Fruit fly (Drosophila melanogaster) whole organism, prepupa: ENCODE data around the gene Tm1.

Experiments used
- Blimp-1 ChIP-seq: fragments of 200-800 bp; sonication (Bioruptor generic); optimal IDR thresholded peaks from 3 replicates; lab custom pipeline; 2017; ENCODE audit warnings: missing biosample characterization, missing genetic modification characterization, mild to moderate bottlenecking, moderate library complexity, missing genetic modification reagents
- CG10669 ChIP-seq: fragments of 200-800 bp; sonication (Bioruptor generic); optimal IDR thresholded peaks from 3 replicates; lab custom pipeline; 2018; ENCODE audit warnings: missing biosample characterization, mild to moderate bottlenecking, missing genetic modification characterization, moderate library complexity
- CG11294 ChIP-seq: fragments of 200-800 bp; sonication (Bioruptor generic); IDR thresholded peaks from 2 replicates; pipeline ENCODE4 v1.3.6; 2022; ENCODE audit warnings: missing biosample characterization, missing genetic modification characterization
- CG11762 ChIP-seq: fragments of 200-800 bp; sonication (Bioruptor generic); optimal IDR thresholded peaks from 3 replicates; lab custom pipeline; 2016; ENCODE audit warnings: missing biosample characterization, missing genetic modification characterization; ENCODE audit not compliant: insufficient read depth
- CG11902 ChIP-seq: fragments of 200-800 bp; sonication (Bioruptor generic); optimal IDR thresholded peaks from 3 replicates; lab custom pipeline; 2016; ENCODE audit warnings: missing biosample characterization, missing genetic modification characterization
- CG15336 ChIP-seq: fragments of 200-800 bp; sonication (Bioruptor generic); IDR thresholded peaks from 2 replicates; pipeline ENCODE4 v1.3.6; 2022; ENCODE audit warnings: missing biosample characterization, missing genetic modification characterization
- CG1621 ChIP-seq: fragments of 200-800 bp; sonication (Bioruptor generic); optimal IDR thresholded peaks from 3 replicates; lab custom pipeline; 2018; ENCODE audit warnings: missing biosample characterization, mild to moderate bottlenecking, missing genetic modification characterization
- CG16779 ChIP-seq: fragments of 200-800 bp; sonication (Bioruptor generic); optimal IDR thresholded peaks from 3 replicates; lab custom pipeline; 2017; ENCODE audit warnings: missing biosample characterization, mild to moderate bottlenecking, missing genetic modification characterization
- CG31627 ChIP-seq: fragments of 200-800 bp; sonication (Bioruptor generic); optimal IDR thresholded peaks from 3 replicates; lab custom pipeline; 2016; ENCODE audit warnings: missing biosample characterization, missing genetic modification characterization
- CG32006 ChIP-seq: fragments of 200-800 bp; sonication (Bioruptor generic); optimal IDR thresholded peaks from 3 replicates; lab custom pipeline; 2017; ENCODE audit warnings: missing biosample characterization, mild to moderate bottlenecking, missing genetic modification characterization
- CG34406 ChIP-seq: fragments of 200-800 bp; sonication (Bioruptor generic); optimal IDR thresholded peaks from 3 replicates; lab custom pipeline; 2016; ENCODE audit warnings: missing biosample characterization, missing genetic modification characterization
- CG3919 ChIP-seq: fragments of 200-800 bp; sonication (Bioruptor generic); optimal IDR thresholded peaks from 3 replicates; lab custom pipeline; 2016; ENCODE audit warnings: missing biosample characterization, missing genetic modification characterization
- CG4318 ChIP-seq: fragments of 200-800 bp; sonication (Bioruptor generic); optimal IDR thresholded peaks from 3 replicates; lab custom pipeline; 2017; ENCODE audit warnings: missing biosample characterization, mild to moderate bottlenecking, missing genetic modification characterization
- CG6276 ChIP-seq: fragments of 200-800 bp; sonication (Bioruptor generic); optimal IDR thresholded peaks from 2 replicates; lab custom pipeline; 2017; ENCODE audit warnings: missing biosample characterization, mild to moderate bottlenecking, missing genetic modification characterization
- CG6792 ChIP-seq: fragments of 200-800 bp; sonication (Bioruptor generic); optimal IDR thresholded peaks from 3 replicates; lab custom pipeline; 2016; ENCODE audit warnings: missing biosample characterization, missing genetic modification characterization
- CG6808 ChIP-seq: fragments of 200-800 bp; sonication (Bioruptor generic); optimal IDR thresholded peaks from 3 replicates; lab custom pipeline; 2017; ENCODE audit warnings: missing biosample characterization, missing genetic modification characterization, mild to moderate bottlenecking, moderate library complexity, missing genetic modification reagents
- CG7368 ChIP-seq: fragments of 200-800 bp; sonication (Bioruptor generic); optimal IDR thresholded peaks from 3 replicates; lab custom pipeline; 2016; ENCODE audit warnings: missing biosample characterization, missing genetic modification characterization
- CG8119 ChIP-seq: fragments of 200-800 bp; sonication (Bioruptor generic); IDR thresholded peaks from 3 replicates; pipeline ENCODE4 v1.3.6; 2022; ENCODE audit warnings: missing biosample characterization, missing genetic modification characterization
- CG8319 ChIP-seq: fragments of 200-800 bp; sonication (Bioruptor generic); optimal IDR thresholded peaks from 3 replicates; lab custom pipeline; 2016; ENCODE audit warnings: missing biosample characterization, missing genetic modification characterization
- CG8632 ChIP-seq: fragments of 200-800 bp; sonication (Bioruptor generic); optimal IDR thresholded peaks from 3 replicates; lab custom pipeline; 2016; ENCODE audit warnings: missing biosample characterization, missing genetic modification characterization
- CG9139 ChIP-seq: fragments of 200-800 bp; sonication (Bioruptor generic); optimal IDR thresholded peaks from 3 replicates; lab custom pipeline; 2017; ENCODE audit warnings: missing biosample characterization, mild to moderate bottlenecking, missing genetic modification characterization
- Eip93F ChIP-seq: fragments of 200-800 bp; sonication (Bioruptor generic); optimal IDR thresholded peaks from 2 replicates; lab custom pipeline; 2016; ENCODE audit warnings: missing biosample characterization, mild to moderate bottlenecking, missing genetic modification characterization
- Gug ChIP-seq: fragments of 200-800 bp; sonication (Bioruptor generic); IDR thresholded peaks from 2 replicates; pipeline ENCODE4 v1.3.6; 2022; ENCODE audit warnings: missing biosample characterization, missing genetic modification characterization
- Hr38 ChIP-seq: sonication (Bioruptor generic); optimal IDR thresholded peaks from 2 replicates; lab custom pipeline; 2016; ENCODE audit warnings: missing biosample characterization, missing genetic modification characterization
- Hr39 ChIP-seq: fragments of 200-800 bp; sonication (Bioruptor generic); optimal IDR thresholded peaks from 2 replicates; lab custom pipeline; 2016; ENCODE audit warnings: missing biosample characterization, missing genetic modification characterization
- Hr4 ChIP-seq: fragments of 200-800 bp; sonication (Bioruptor generic); optimal IDR thresholded peaks from 3 replicates; lab custom pipeline; 2016; ENCODE audit warnings: missing biosample characterization, missing genetic modification characterization
- Lpt ChIP-seq: fragments of 200-800 bp; sonication (Bioruptor generic); optimal IDR thresholded peaks from 3 replicates; lab custom pipeline; 2016; ENCODE audit warnings: missing biosample characterization, missing genetic modification characterization
- Met ChIP-seq: fragments of 200-800 bp; sonication (Bioruptor generic); optimal IDR thresholded peaks from 3 replicates; lab custom pipeline; 2016; ENCODE audit warnings: missing biosample characterization, missing genetic modification characterization
- Smox ChIP-seq: fragments of 200-800 bp; sonication (Bioruptor generic); optimal IDR thresholded peaks from 3 replicates; lab custom pipeline; 2016; ENCODE audit warnings: missing biosample characterization, missing genetic modification characterization
- Sox102F ChIP-seq: fragments of 200-800 bp; sonication (Bioruptor generic); optimal IDR thresholded peaks from 2 replicates; lab custom pipeline; 2016; ENCODE audit warnings: missing biosample characterization, mild to moderate bottlenecking, missing genetic modification characterization
- Sox14 ChIP-seq: fragments of 200-800 bp; sonication (Bioruptor generic); optimal IDR thresholded peaks from 3 replicates; lab custom pipeline; 2016; ENCODE audit warnings: missing biosample characterization, missing genetic modification characterization
- Sox15 ChIP-seq: fragments of 200-800 bp; sonication (Bioruptor generic); optimal IDR thresholded peaks from 3 replicates; lab custom pipeline; 2016; ENCODE audit warnings: missing biosample characterization, missing genetic modification characterization
- achi ChIP-seq: fragments of 200-800 bp; sonication (Bioruptor generic); optimal IDR thresholded peaks from 3 replicates; lab custom pipeline; 2016; ENCODE audit warnings: missing biosample characterization, missing genetic modification characterization
- acj6 ChIP-seq: fragments of 200-800 bp; sonication (Bioruptor generic); optimal IDR thresholded peaks from 3 replicates; lab custom pipeline; 2016; ENCODE audit warnings: missing biosample characterization, missing genetic modification characterization
- cyc ChIP-seq: fragments of 200-800 bp; sonication (Bioruptor generic); optimal IDR thresholded peaks from 3 replicates; lab custom pipeline; 2016; ENCODE audit warnings: missing biosample characterization, missing genetic modification characterization
- dac ChIP-seq: fragments of 200-800 bp; sonication (Bioruptor generic); optimal IDR thresholded peaks from 2 replicates; lab custom pipeline; 2017; ENCODE audit warnings: missing biosample characterization, mild to moderate bottlenecking, missing genetic modification characterization
- dsx ChIP-seq: fragments of 200-800 bp; optimal IDR thresholded peaks from 3 replicates; lab custom pipeline; 2019; ENCODE audit warnings: missing biosample characterization, mild to moderate bottlenecking, missing genetic modification characterization, moderate library complexity; ENCODE audit not compliant: poor library complexity, severe bottlenecking
- eg ChIP-seq: fragments of 200-800 bp; sonication (Bioruptor generic); IDR thresholded peaks from 3 replicates; pipeline ENCODE4 v1.3.6; 2022; ENCODE audit warnings: missing biosample characterization, missing genetic modification characterization
- esn ChIP-seq: fragments of 200-800 bp; sonication (Bioruptor generic); optimal IDR thresholded peaks from 2 replicates; lab custom pipeline; 2016; ENCODE audit warnings: missing biosample characterization, mild to moderate bottlenecking, missing genetic modification characterization, moderate library complexity
- fd85E ChIP-seq: fragments of 200-800 bp; sonication (Bioruptor generic); optimal IDR thresholded peaks from 3 replicates; lab custom pipeline; 2016; ENCODE audit warnings: missing biosample characterization, missing genetic modification characterization
- fkh ChIP-seq: fragments of 200-800 bp; sonication (Bioruptor generic); optimal IDR thresholded peaks from 3 replicates; lab custom pipeline; 2017; ENCODE audit warnings: missing biosample characterization, mild to moderate bottlenecking, missing genetic modification characterization, moderate library complexity
- lz ChIP-seq: fragments of 200-800 bp; sonication (Bioruptor generic); optimal IDR thresholded peaks from 3 replicates; lab custom pipeline; 2016; ENCODE audit warnings: missing biosample characterization, missing genetic modification characterization
- pdm3 ChIP-seq: fragments of 200-800 bp; sonication (Bioruptor generic); optimal IDR thresholded peaks from 3 replicates; lab custom pipeline; 2016; ENCODE audit warnings: missing biosample characterization, missing genetic modification characterization
- salr ChIP-seq, 2 experiments: fragments of 200-800 bp; sonication (Bioruptor generic); optimal IDR thresholded peaks; 3 replicates each; lab custom pipeline; 2016 to 2018; ENCODE audit warnings: missing biosample characterization in 2 of 2, missing genetic modification characterization in 2 of 2, mild to moderate bottlenecking in 1 of 2
- spab ChIP-seq: fragments of 200-800 bp; sonication (Bioruptor generic); optimal IDR thresholded peaks from 2 replicates; lab custom pipeline; 2017; ENCODE audit warnings: missing biosample characterization, mild to moderate bottlenecking, missing genetic modification characterization, missing genetic modification reagents
- svp ChIP-seq: fragments of 200-800 bp; sonication (Bioruptor generic); peaks from one replicate; lab custom pipeline; 2016; ENCODE audit warnings: missing biosample characterization, missing genetic modification characterization
- topi ChIP-seq: fragments of 200-800 bp; sonication (Bioruptor generic); optimal IDR thresholded peaks from 3 replicates; lab custom pipeline; 2016; ENCODE audit warnings: missing biosample characterization, missing genetic modification characterization
- vri ChIP-seq: fragments of 200-800 bp; sonication (Bioruptor generic); optimal IDR thresholded peaks from 3 replicates; lab custom pipeline; 2016; ENCODE audit warnings: missing biosample characterization, mild to moderate bottlenecking, missing genetic modification characterization

Tm1 gene

dm6 chr3R:15290642-15291118 lies 12.7 kb downstream of the Tm1 start, which contains the start of gene CG45218 (continued):
- TF ChIP-seq CG6276 (no peak), esn (GFP tag; lab: Kevin White, UChicago) (no peak), salr (GFP tag; optimal IDR thresholded peaks at IDR 0.05; lab: Kevin White, UChicago) (peak in 1 of 2 experiments; percentile 0), Hr39 (no peak), CG4318 (GFP tag; lab: Kevin White, UChicago) (no peak), Hr38 (GFP tag; lab: Kevin White, UChicago) (no peak), CG9139 (GFP tag; lab: Kevin White, UChicago) (peak; percentile 7), vri (GFP tag; lab: Kevin White, UChicago) (peak; percentile 51), Smox (no peak), topi (GFP tag; lab: Kevin White, UChicago) (no peak), dsx (GFP tag; lab: Kevin White, UChicago) (peak; percentile 63), CG1621 (peak; percentile 14), CG31627 (GFP tag; lab: Kevin White, UChicago) (no peak), eg (no peak), CG32006 (GFP tag; lab: Kevin White, UChicago) (no peak), achi (GFP tag; lab: Kevin White, UChicago) (no peak)

dm6 chr3R:15291551-15292223 lies 13.7 kb downstream of the Tm1 start:
- TF ChIP-seq CG15336 (GFP tag; lab: Robert Waterston, UW) (no peak), CG9139 (GFP tag; lab: Kevin White, UChicago) (peak; percentile 33), Gug (no peak), cyc (GFP tag; lab: Kevin White, UChicago) (no peak), Hr39 (no peak), Hr38 (GFP tag; lab: Kevin White, UChicago) (no peak), CG7368 (GFP tag; lab: Kevin White, UChicago) (no peak), Sox102F (GFP tag; lab: Kevin White, UChicago) (no peak), Lpt (GFP tag; lab: Kevin White, UChicago) (no peak), CG6808 (no peak), eg (no peak), spab (GFP tag; lab: Kevin White, UChicago) (no peak), CG11902 (GFP tag; lab: Kevin White, UChicago) (no peak), Smox (no peak), CG6792 (GFP tag; lab: Kevin White, UChicago) (no peak), fkh (GFP tag; lab: Kevin White, UChicago) (no peak), CG11294 (GFP tag; lab: Robert Waterston, UW) (no peak), CG3919 (GFP tag; lab: Kevin White, UChicago) (peak; percentile 11), lz (no peak), fd85E (GFP tag; lab: Kevin White, UChicago) (no peak), CG8319 (GFP tag; lab: Kevin White, UChicago) (no peak), pdm3 (GFP tag; lab: Kevin White, UChicago) (no peak), CG8119 (GFP tag; lab: Robert Waterston, UW) (no peak), Eip93F (GFP tag; lab: Kevin White, UChicago) (no peak), dac (GFP tag; lab: Kevin White, UChicago) (no peak), Sox14 (GFP tag; lab: Kevin White, UChicago) (peak; percentile 9), acj6 (GFP tag; lab: Kevin White, UChicago) (no peak), svp (GFP tag; lab: Kevin White, UChicago) (peak; percentile 69), topi (GFP tag; lab: Kevin White, UChicago) (no peak), Sox15 (GFP tag; lab: Kevin White, UChicago) (no peak), CG10669 (GFP tag; lab: Kevin White, UChicago) (no peak), CG32006 (GFP tag; lab: Kevin White, UChicago) (peak; percentile 8), Met (GFP tag; lab: Kevin White, UChicago) (no peak), achi (GFP tag; lab: Kevin White, UChicago) (no peak), CG34406 (GFP tag; lab: Kevin White, UChicago) (no peak), CG11762 (GFP tag; lab: Kevin White, UChicago) (no peak), CG16779 (tag; lab: Kevin White, UChicago) (no peak), CG8632 (peak; percentile 10), esn (GFP tag; lab: Kevin White, UChicago) (no peak), salr (GFP tag; optimal IDR thresholded peaks at IDR 0.05; lab: Kevin White, UChicago) (no peak), CG1621 (no peak), Blimp-1 (GFP tag; lab: Kevin White, UChicago) (no peak), Hr4 (GFP tag; lab: Kevin White, UChicago) (no peak)
